Fruit fly (Drosophila melanogaster): ENCODE data around the gene vas.

vas gene

DNA sequence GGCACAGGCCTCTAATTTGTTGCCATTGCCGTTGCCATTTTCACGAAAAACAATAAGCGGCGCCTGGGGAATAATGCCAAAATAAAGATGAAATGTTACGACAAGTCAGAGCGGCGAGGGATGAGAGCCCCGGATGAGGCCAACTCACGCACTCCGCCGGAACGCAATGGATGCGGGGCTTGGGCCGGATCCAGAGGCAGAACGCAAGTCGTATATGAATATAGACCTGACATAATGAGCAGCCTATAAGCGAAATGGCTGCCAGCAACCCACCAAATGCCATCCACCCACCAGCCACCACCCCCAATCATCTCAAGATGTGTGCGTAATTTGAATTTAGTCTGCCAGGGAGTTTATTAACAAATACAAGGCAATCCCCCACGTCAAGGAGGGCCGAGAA lies 57.1 kb downstream of the vas start:
- no peak for TF ChIP-seq CG17801 (GFP tag; optimal IDR thresholded peaks at IDR 0.05; ENCODE audit: partially characterized antibody)
